Worm (Caenorhabditis elegans): ENCODE data around the gene nse-4.

nse-4 gene

ce11 chrIV:11489077-11489476, 8.4 kb downstream of the nse-4 start:
- no peak for TF ChIP-seq nhr-12 (tag; optimal IDR thresholded peaks at IDR 0.05)
- TF ChIP-seq nhr-43 (tag; optimal IDR thresholded peaks at IDR 0.05; ENCODE audit: poor library complexity, severe bottlenecking), result no peak
- TF ChIP-seq zag-1 (tag; optimal IDR thresholded peaks at IDR 0.05), result no peak
- no peak for TF ChIP-seq ztf-4 (tag; optimal IDR thresholded peaks at IDR 0.05)
- no peak for TF ChIP-seq fos-1 (tag; optimal IDR thresholded peaks at IDR 0.05)
- TF ChIP-seq aly-2 (tag; optimal IDR thresholded peaks at IDR 0.05), result no peak
- TF ChIP-seq nhr-237 (tag; optimal IDR thresholded peaks at IDR 0.05), result no peak
- no peak for TF ChIP-seq daf-12 (tag; optimal IDR thresholded peaks at IDR 0.05)
- no peak for TF ChIP-seq unc-39 (tag; optimal IDR thresholded peaks at IDR 0.05)
- no peak for TF ChIP-seq hmg-11 (tag; optimal IDR thresholded peaks at IDR 0.05)
- TF ChIP-seq jun-1 (tag; optimal IDR thresholded peaks at IDR 0.05), result peak; percentile 46
- TF ChIP-seq nhr-77 (tag; optimal IDR thresholded peaks at IDR 0.05), result no peak
- TF ChIP-seq elt-3 (tag; optimal IDR thresholded peaks at IDR 0.05), result no peak
- TF ChIP-seq pqm-1 (tag; optimal IDR thresholded peaks at IDR 0.05), result peak; percentile 57
- no peak for TF ChIP-seq lsy-12 (tag; optimal IDR thresholded peaks at IDR 0.05)
- TF ChIP-seq egl-5 (tag; optimal IDR thresholded peaks at IDR 0.05), result no peak
- TF ChIP-seq unc-62 (GFP tag; optimal IDR thresholded peaks at IDR 0.05), result no peak
- TF ChIP-seq ceh-82 (tag; optimal IDR thresholded peaks at IDR 0.05), result no peak
- no peak for TF ChIP-seq lin-39 (tag; optimal IDR thresholded peaks at IDR 0.05)
- no peak for TF ChIP-seq sea-2 (GFP tag; optimal IDR thresholded peaks at IDR 0.05)
- TF ChIP-seq nhr-67 (tag; optimal IDR thresholded peaks at IDR 0.05), result no peak
- no peak for TF ChIP-seq lin-15B (tag; optimal IDR thresholded peaks at IDR 0.05)
- TF ChIP-seq R02D3.7 (tag; optimal IDR thresholded peaks at IDR 0.05), result no peak
- TF ChIP-seq elt-2 (tag; optimal IDR thresholded peaks at IDR 0.05), result peak; percentile 86
- no peak for TF ChIP-seq ceh-28 (tag; optimal IDR thresholded peaks at IDR 0.05)
- TF ChIP-seq tbx-2 (tag; optimal IDR thresholded peaks at IDR 0.05), result no peak
- TF ChIP-seq pha-4 (tag; optimal IDR thresholded peaks at IDR 0.05), result peak; percentile 44

- TF ChIP-seq ceh-9 (tag; optimal IDR thresholded peaks at IDR 0.05), result no peak
- TF ChIP-seq nfya-1 (tag; optimal IDR thresholded peaks at IDR 0.05; ENCODE audit: insufficient read depth), result peak; percentile 32
- peak; percentile 14 for TF ChIP-seq tbx-2 (tag; optimal IDR thresholded peaks at IDR 0.05)
- peak; percentile 96 for TF ChIP-seq nhr-25 (tag; optimal IDR thresholded peaks at IDR 0.05)
- TF ChIP-seq R02D3.7 (tag; optimal IDR thresholded peaks at IDR 0.05), result peak; percentile 26
- TF ChIP-seq egl-27 (tag; optimal IDR thresholded peaks at IDR 0.05), result no peak
- TF ChIP-seq elt-1 (tag; optimal IDR thresholded peaks at IDR 0.05), result peak; percentile 44
- TF ChIP-seq elt-3 (tag; optimal IDR thresholded peaks at IDR 0.05), result no peak
- no peak for TF ChIP-seq nhr-76 (tag; optimal IDR thresholded peaks at IDR 0.05)
- peak; percentile 54 for TF ChIP-seq nhr-23 (tag; optimal IDR thresholded peaks at IDR 0.05)
- TF ChIP-seq nhr-43 (tag; optimal IDR thresholded peaks at IDR 0.05; ENCODE audit: poor library complexity, severe bottlenecking), result peak; percentile 54
- no peak for TF ChIP-seq nhr-67 (tag; optimal IDR thresholded peaks at IDR 0.05)
These were observed 9.1 kb downstream of the nse-4 start for ce11 chrIV:11489610-11490339.

ce11 chrIV:11491422-11491821, 10.8 kb downstream of the nse-4 start:
- TF ChIP-seq nhr-43 (tag; optimal IDR thresholded peaks at IDR 0.05; ENCODE audit: poor library complexity, severe bottlenecking), result peak; percentile 71
- TF ChIP-seq daf-12 (tag; optimal IDR thresholded peaks at IDR 0.05), result no peak
- peak; percentile 1 for TF ChIP-seq nfya-1 (tag; optimal IDR thresholded peaks at IDR 0.05; ENCODE audit: insufficient read depth)
- TF ChIP-seq nhr-23 (tag; optimal IDR thresholded peaks at IDR 0.05), result peak; percentile 52
- peak; percentile 57 for TF ChIP-seq nhr-25 (tag; optimal IDR thresholded peaks at IDR 0.05)
- TF ChIP-seq hmg-11 (tag; optimal IDR thresholded peaks at IDR 0.05), result peak; percentile 2
- peak; percentile 24 for TF ChIP-seq elt-1 (tag; optimal IDR thresholded peaks at IDR 0.05)
- TF ChIP-seq lsy-12 (tag; optimal IDR thresholded peaks at IDR 0.05), result peak; percentile 20
- no peak for TF ChIP-seq snpc-4 (tag; optimal IDR thresholded peaks at IDR 0.05)

- TF ChIP-seq mdl-1 (tag; optimal IDR thresholded peaks at IDR 0.05) (no peak), elt-2 (tag; optimal IDR thresholded peaks at IDR 0.05) (peak; percentile 6), mml-1 (tag; optimal IDR thresholded peaks at IDR 0.05) (no peak), R02D3.7 (tag; optimal IDR thresholded peaks at IDR 0.05) (no peak), nhr-237 (tag; optimal IDR thresholded peaks at IDR 0.05) (no peak), hmg-11 (tag; optimal IDR thresholded peaks at IDR 0.05) (no peak), fkh-2 (tag; optimal IDR thresholded peaks at IDR 0.05) (no peak)
These were observed 11.7 kb downstream of the nse-4 start for ce11 chrIV:11492345-11492744.
